Fruit fly (Drosophila melanogaster) whole organism, embryonic: ENCODE measurements around the gene cerv.

Experiments used
- ATbp ChIP-seq: fragments of 200-800 bp; sonication (Bioruptor generic); optimal IDR thresholded peaks from 2 replicates; lab custom pipeline; 2017; ENCODE audit warnings: missing biosample characterization, mild to moderate bottlenecking, missing genetic modification characterization, missing genetic modification reagents
- Asciz ChIP-seq: fragments of 200-800 bp; sonication (Bioruptor generic); optimal IDR thresholded peaks from 2 replicates; lab custom pipeline; 2017; ENCODE audit warnings: missing biosample characterization, mild to moderate bottlenecking, missing genetic modification characterization, missing genetic modification reagents
- CG10462 ChIP-seq: fragments of 200-800 bp; sonication (Bioruptor generic); optimal IDR thresholded peaks from 2 replicates; lab custom pipeline; 2016; ENCODE audit warnings: missing biosample characterization, missing genetic modification characterization
- CG10654 ChIP-seq: fragments of 200-800 bp; sonication (Bioruptor generic); optimal IDR thresholded peaks from 2 replicates; lab custom pipeline; 2016; ENCODE audit warnings: missing biosample characterization, missing genetic modification characterization
- CG11247 ChIP-seq: fragments of 200-800 bp; sonication (Bioruptor generic); IDR thresholded peaks from 2 replicates; pipeline ENCODE4 v1.3.6; 2022; ENCODE audit warnings: missing biosample characterization, missing genetic modification characterization
- CG11504 ChIP-seq: fragments of 200-800 bp; sonication (Bioruptor generic); optimal IDR thresholded peaks from 3 replicates; lab custom pipeline; 2019; ENCODE audit warnings: missing biosample characterization, mild to moderate bottlenecking, missing genetic modification characterization, moderate library complexity
- CG12391 ChIP-seq: fragments of 200-800 bp; sonication (Bioruptor generic); optimal IDR thresholded peaks from 3 replicates; lab custom pipeline; 2018; ENCODE audit warnings: missing biosample characterization, mild to moderate bottlenecking, missing genetic modification characterization, moderate library complexity
- CG1603 ChIP-seq: fragments of 200-800 bp; sonication (Bioruptor generic); optimal IDR thresholded peaks from 2 replicates; lab custom pipeline; 2019; ENCODE audit warnings: missing biosample characterization, mild to moderate bottlenecking, missing genetic modification characterization, moderate library complexity
- CG17385 ChIP-seq: fragments of 200-800 bp; sonication (Bioruptor generic); optimal IDR thresholded peaks from 3 replicates; lab custom pipeline; 2018; ENCODE audit warnings: missing biosample characterization, mild to moderate bottlenecking, missing genetic modification characterization
- CG2120 ChIP-seq: fragments of 200-800 bp; sonication (Bioruptor generic); optimal IDR thresholded peaks from 3 replicates; lab custom pipeline; 2016; ENCODE audit warnings: missing biosample characterization, missing genetic modification characterization
- CG2678 ChIP-seq: fragments of 200-800 bp; sonication (Bioruptor generic); optimal IDR thresholded peaks from 3 replicates; lab custom pipeline; 2019; ENCODE audit warnings: missing biosample characterization, mild to moderate bottlenecking, missing genetic modification characterization, moderate library complexity
- CG2712 ChIP-seq: fragments of 200-800 bp; optimal IDR thresholded peaks from 3 replicates; lab custom pipeline; 2019; ENCODE audit warnings: missing biosample characterization, mild to moderate bottlenecking, missing genetic modification characterization, moderate library complexity
- CG3281 ChIP-seq: fragments of 200-800 bp; sonication (Bioruptor generic); optimal IDR thresholded peaks from 3 replicates; lab custom pipeline; 2017; ENCODE audit warnings: missing biosample characterization, mild to moderate bottlenecking, missing genetic modification characterization
- CG3407 ChIP-seq: fragments of 200-800 bp; sonication (Bioruptor generic); optimal IDR thresholded peaks from 2 replicates; lab custom pipeline; 2018; ENCODE audit warnings: missing biosample characterization, mild to moderate bottlenecking, missing genetic modification characterization
- CG43689 ChIP-seq: fragments of 200-800 bp; sonication (Bioruptor generic); IDR thresholded peaks from 2 replicates; pipeline ENCODE4 v1.3.6; 2022; ENCODE audit warnings: missing biosample characterization, missing genetic modification characterization
- CG4820 ChIP-seq: fragments of 200-800 bp; sonication (Bioruptor generic); optimal IDR thresholded peaks from 3 replicates; lab custom pipeline; 2016; ENCODE audit warnings: missing biosample characterization, missing genetic modification characterization
- CG6683 ChIP-seq: fragments of 200-800 bp; sonication (Bioruptor generic); optimal IDR thresholded peaks from 2 replicates; lab custom pipeline; 2017; ENCODE audit warnings: missing biosample characterization, mild to moderate bottlenecking, missing genetic modification characterization, missing genetic modification reagents
- CG6813 ChIP-seq: fragments of 200-800 bp; sonication (Bioruptor generic); optimal IDR thresholded peaks from 2 replicates; lab custom pipeline; 2017; ENCODE audit warnings: missing biosample characterization, missing genetic modification characterization, mild to moderate bottlenecking, moderate library complexity, missing genetic modification reagents
- CG7839 ChIP-seq: fragments of 200-800 bp; sonication (Bioruptor generic); optimal IDR thresholded peaks from 3 replicates; lab custom pipeline; 2018; ENCODE audit warnings: missing biosample characterization, mild to moderate bottlenecking, missing genetic modification characterization, moderate library complexity
- Dip3 ChIP-seq: fragments of 200-800 bp; sonication (Bioruptor generic); optimal IDR thresholded peaks from 3 replicates; lab custom pipeline; 2016; ENCODE audit warnings: missing biosample characterization, missing genetic modification characterization
- Drgx ChIP-seq: fragments of 200-800 bp; sonication (Bioruptor generic); IDR thresholded peaks from 2 replicates; pipeline ENCODE4 v1.3.6; 2022; ENCODE audit warnings: missing biosample characterization, missing genetic modification characterization
- Hr51 ChIP-seq, 2 experiments: fragments of 200-800 bp; sonication (Bioruptor generic); optimal IDR thresholded peaks; 2 replicates in 1 of 2; 3 replicates in 1 of 2; lab custom pipeline; 2016 to 2018; ENCODE audit warnings: missing biosample characterization in 2 of 2, missing genetic modification characterization in 2 of 2, mild to moderate bottlenecking in 1 of 2, moderate library complexity in 1 of 2
- Med ChIP-seq: fragments of 200-800 bp; sonication (Bioruptor generic); peaks from one replicate; lab custom pipeline; 2016; ENCODE audit warnings: missing biosample characterization, missing genetic modification characterization, mild to moderate bottlenecking, inconsistent platforms, moderate library complexity
- Mes4 ChIP-seq: fragments of 200-800 bp; sonication (Bioruptor generic); optimal IDR thresholded peaks from 2 replicates; lab custom pipeline; 2016; ENCODE audit warnings: missing biosample characterization, missing genetic modification characterization
- Nf-YB ChIP-seq: fragments of 200-800 bp; sonication (Bioruptor generic); optimal IDR thresholded peaks from 3 replicates; lab custom pipeline; 2019; ENCODE audit warnings: missing biosample characterization, mild to moderate bottlenecking, missing genetic modification characterization, moderate library complexity
- Sox102F ChIP-seq: fragments of 200-800 bp; sonication (Bioruptor generic); optimal IDR thresholded peaks from 2 replicates; lab custom pipeline; 2018; ENCODE audit warnings: missing biosample characterization, mild to moderate bottlenecking, missing genetic modification characterization, moderate library complexity
- Usf ChIP-seq: fragments of 200-800 bp; sonication (Bioruptor generic); optimal IDR thresholded peaks from 2 replicates; lab custom pipeline; 2017; ENCODE audit warnings: missing genotype, missing biosample characterization, missing genetic modification characterization
- ase ChIP-seq: fragments of 200-800 bp; sonication (Bioruptor generic); IDR thresholded peaks from 3 replicates; pipeline ENCODE4 v1.3.6; 2022; ENCODE audit warnings: missing biosample characterization, missing genetic modification characterization
- bab2 ChIP-seq: fragments of 200-800 bp; sonication (Bioruptor generic); optimal IDR thresholded peaks from 2 replicates; lab custom pipeline; 2016; ENCODE audit warnings: missing biosample characterization, missing genetic modification characterization
- bowl ChIP-seq: fragments of 200-800 bp; sonication (Bioruptor generic); IDR thresholded peaks from 2 replicates; pipeline ENCODE4 v1.3.6; 2022; ENCODE audit warnings: missing biosample characterization, missing genetic modification characterization
- chinmo ChIP-seq: fragments of 200-800 bp; sonication (Bioruptor generic); IDR thresholded peaks from 4 replicates; pipeline ENCODE4 v1.3.6; 2022; ENCODE audit warnings: missing biosample characterization, missing genetic modification characterization; ENCODE audit not compliant: partially characterized antibody
- crol ChIP-seq: fragments of 200-800 bp; sonication (Bioruptor generic); IDR thresholded peaks from 2 replicates; pipeline ENCODE4 v1.3.6; 2022; ENCODE audit warnings: missing biosample characterization, missing genetic modification characterization
- dmrt99B ChIP-seq: fragments of 200-800 bp; sonication (Bioruptor generic); optimal IDR thresholded peaks from 2 replicates; lab custom pipeline; 2018; ENCODE audit warnings: missing biosample characterization, mild to moderate bottlenecking, missing genetic modification characterization, moderate library complexity
- fd64A ChIP-seq: fragments of 200-800 bp; sonication (Bioruptor generic); optimal IDR thresholded peaks from 3 replicates; lab custom pipeline; 2018; ENCODE audit warnings: missing biosample characterization, mild to moderate bottlenecking, missing genetic modification characterization
- gem ChIP-seq: fragments of 200-800 bp; sonication (Bioruptor generic); optimal IDR thresholded peaks from 2 replicates; lab custom pipeline; 2019; ENCODE audit warnings: missing biosample characterization, mild to moderate bottlenecking, missing genetic modification characterization, moderate library complexity
- grau ChIP-seq: fragments of 200-800 bp; optimal IDR thresholded peaks from 3 replicates; lab custom pipeline; 2019; ENCODE audit warnings: missing biosample characterization, mild to moderate bottlenecking, missing genetic modification characterization, moderate library complexity
- hb ChIP-seq: fragments of 200-800 bp; sonication (Bioruptor generic); IDR thresholded peaks from 3 replicates; pipeline ENCODE4 v1.3.6; 2022; ENCODE audit warnings: missing biosample characterization, missing genetic modification characterization; ENCODE audit not compliant: partially characterized antibody
- lab ChIP-seq: fragments of 200-800 bp; sonication (Bioruptor generic); optimal IDR thresholded peaks from 3 replicates; lab custom pipeline; 2017; ENCODE audit warnings: missing biosample characterization, missing genetic modification characterization, mild to moderate bottlenecking, moderate library complexity, missing genetic modification reagents
- pros ChIP-seq: fragments of 200-800 bp; sonication (Bioruptor generic); optimal IDR thresholded peaks from 3 replicates; lab custom pipeline; 2019; ENCODE audit warnings: missing biosample characterization, mild to moderate bottlenecking, missing genetic modification characterization, moderate library complexity
- row ChIP-seq: fragments of 200-800 bp; sonication (Bioruptor generic); IDR thresholded peaks from 3 replicates; pipeline ENCODE4 v1.3.6; 2022; ENCODE audit warnings: missing biosample characterization, missing genetic modification characterization
- sens ChIP-seq: fragments of 200-800 bp; sonication (Bioruptor generic); peaks from one replicate; lab custom pipeline; 2016; ENCODE audit warnings: missing biosample characterization, missing genetic modification characterization
- sqz ChIP-seq: fragments of 200-800 bp; sonication (Bioruptor generic); optimal IDR thresholded peaks from 3 replicates; lab custom pipeline; 2018; ENCODE audit warnings: missing biosample characterization, mild to moderate bottlenecking, missing genetic modification characterization
- unpg ChIP-seq: fragments of 200-800 bp; sonication (Bioruptor generic); optimal IDR thresholded peaks from 3 replicates; lab custom pipeline; 2018; ENCODE audit warnings: missing biosample characterization, mild to moderate bottlenecking, missing genetic modification characterization, moderate library complexity
- zf30C ChIP-seq: fragments of 200-800 bp; sonication (Bioruptor generic); optimal IDR thresholded peaks from 3 replicates; lab custom pipeline; 2018; ENCODE audit warnings: missing biosample characterization, mild to moderate bottlenecking, missing genetic modification characterization

Gene cerv

dm6 chrX:15530369-15530768 lies 47.6 kb downstream of the cerv start (continued):
- TF ChIP-seq CG3281 (GFP tag; lab: Kevin White, UChicago) = no peak
- no peak for TF ChIP-seq pros (GFP tag; lab: Kevin White, UChicago)
- peak; percentile 35; the same call in 1 of the 3 replicates for TF ChIP-seq row (GFP tag; lab: Robert Waterston, UW)
- TF ChIP-seq Usf (GFP tag; lab: Kevin White, UChicago) = no peak
- TF ChIP-seq sens = peak; percentile 24
- TF ChIP-seq Hr51 (GFP tag; optimal IDR thresholded peaks at IDR 0.05; lab: Kevin White, UChicago) = peak in 1 of 2 experiments; percentile 38

dm6 chrX:15529958-15530357 lies 48.0 kb downstream of the cerv start:
- 0 out of 2 replicates have a peak, but pooled peaks have one; percentile 52 for TF ChIP-seq crol (GFP tag; lab: Robert Waterston, UW)
- 0 out of 4 replicates have a peak, but pooled peaks have one; percentile 9 for TF ChIP-seq chinmo
- TF ChIP-seq sqz (GFP tag; lab: Kevin White, UChicago) = peak; percentile 20
- peak; percentile 31 for TF ChIP-seq CG17385 (GFP tag; lab: Kevin White, UChicago)
- TF ChIP-seq lab (GFP tag; lab: Kevin White, UChicago) = peak; percentile 13
- TF ChIP-seq bowl (GFP tag; lab: Robert Waterston, UW) = no peak
- peak; percentile 44 for TF ChIP-seq sens
- TF ChIP-seq CG6683 = no peak
- TF ChIP-seq Med = peak; percentile 44
- TF ChIP-seq Asciz (GFP tag; lab: Kevin White, UChicago) = peak; percentile 1
- TF ChIP-seq ATbp (GFP tag; lab: Kevin White, UChicago) = peak; percentile 36
- TF ChIP-seq, all 482 proteins: peak for 9

- TF ChIP-seq dmrt99B (tag; lab: Kevin White, UChicago) (peak; percentile 9), CG10462 (GFP tag; lab: Kevin White, UChicago) (no peak), grau (tag; lab: Kevin White, UChicago) (peak; percentile 17), CG2120 (GFP tag; lab: Kevin White, UChicago) (no peak), CG3407 (GFP tag; lab: Kevin White, UChicago) (no peak), CG11247 (no peak), unpg (GFP tag; lab: Kevin White, UChicago) (peak; percentile 9), Drgx (GFP tag; lab: Robert Waterston, UW) (no peak), row (GFP tag; lab: Robert Waterston, UW) (peak; percentile 4; the same call in 1 of the 3 replicates), CG10654 (GFP tag; lab: Kevin White, UChicago) (no peak), Mes4 (GFP tag; lab: Kevin White, UChicago) (no peak), CG6813 (GFP tag; lab: Kevin White, UChicago) (no peak), Dip3 (no peak), CG11504 (tag; lab: Kevin White, UChicago) (peak; percentile 27), CG4820 (no peak), fd64A (GFP tag; lab: Kevin White, UChicago) (no peak), CG43689 (GFP tag; lab: Robert Waterston, UW) (no peak), gem (tag; lab: Kevin White, UChicago) (peak; percentile 36), CG7839 (tag; lab: Kevin White, UChicago) (peak; percentile 30), hb (no peak), CG12391 (peak; percentile 5), zf30C (GFP tag; lab: Kevin White, UChicago) (no peak), ase (GFP tag; lab: Robert Waterston, UW) (no peak), CG2678 (tag; lab: Kevin White, UChicago) (peak; percentile 28), bab2 (no peak), Nf-YB (no peak), CG1603 (tag; lab: Kevin White, UChicago) (no peak), Sox102F (peak; percentile 33), CG2712 (peak; percentile 28)
Measured at dm6 chrX:15529197-15529596, 48.8 kb downstream of the cerv start.
